Fruit fly (Drosophila melanogaster): ENCODE results near the gene CG4080.

The CG4080 gene

DNA sequence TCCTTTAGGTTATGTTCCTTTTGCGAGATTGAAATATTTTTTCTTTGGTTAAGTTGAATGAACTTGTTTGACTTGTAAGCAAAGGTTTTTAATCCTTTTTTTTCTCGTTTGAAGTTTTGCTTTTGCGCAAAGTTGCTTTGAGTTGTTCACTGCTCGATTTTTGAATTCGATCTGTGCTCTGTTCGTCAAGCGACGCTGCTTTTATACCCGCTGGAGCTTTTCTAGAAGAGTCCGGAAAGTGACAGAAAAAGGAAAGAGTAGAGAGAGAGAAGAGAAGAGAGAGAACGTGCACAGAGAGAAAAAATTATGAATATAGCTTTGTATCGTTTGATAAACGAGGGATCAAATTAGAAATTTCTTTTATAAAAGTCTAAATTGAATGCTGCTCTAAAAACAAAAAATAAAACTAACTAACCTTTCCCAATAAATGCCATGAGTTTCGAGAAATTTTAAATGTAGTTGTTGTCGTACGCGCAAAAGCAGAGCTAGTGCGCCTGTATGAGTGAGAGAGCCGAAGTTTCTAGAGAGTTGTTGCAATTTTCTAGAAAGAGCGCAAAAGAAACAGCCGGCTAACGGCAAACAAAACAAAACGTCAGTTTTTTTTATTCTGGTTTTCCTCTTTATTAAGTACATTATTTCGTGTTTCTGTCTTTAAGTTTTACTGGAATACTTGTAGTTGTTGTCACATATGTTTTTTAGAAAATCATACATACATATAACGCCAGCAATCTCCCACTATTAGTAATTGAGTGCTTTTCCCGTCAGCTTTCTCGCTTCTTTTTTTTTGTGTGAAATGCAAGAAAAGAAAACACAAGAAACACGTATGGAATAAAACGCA is 21.6 kb downstream of the CG4080 start, which contains the start of gene Hsp26 (continued):
- TF ChIP-seq CG32532 (GFP tag; IDR thresholded peaks at IDR 0.05) (peak; percentile 90), jigr1 (GFP tag; IDR thresholded peaks at IDR 0.05) (0 out of 3 replicates have a peak, but pooled peaks have one; percentile 9), Side (GFP tag; optimal IDR thresholded peaks at IDR 0.05) (peak; percentile 90), CG14860 (GFP tag; IDR thresholded peaks at IDR 0.05; ENCODE audit: partially characterized antibody) (no peak), disco-r (GFP tag; optimal IDR thresholded peaks at IDR 0.05) (peak; percentile 83), psq (GFP tag; optimal IDR thresholded peaks at IDR 0.05) (peak; percentile 64), Rfx (GFP tag; IDR thresholded peaks at IDR 0.05) (peak; percentile 83), CG10543 (GFP tag; optimal IDR thresholded peaks at IDR 0.05) (peak; percentile 9), yki (optimal IDR thresholded peaks at IDR 0.05) (peak; percentile 10), CG11456 (GFP tag; IDR thresholded peaks at IDR 0.05) (peak; percentile 61; the same call in 1 of the 3 replicates), CG1792 (GFP tag; optimal IDR thresholded peaks at IDR 0.05) (peak; percentile 78), Dad (GFP tag; optimal IDR thresholded peaks at IDR 0.05) (peak; percentile 58), Jarid2 (GFP tag; optimal IDR thresholded peaks at IDR 0.05) (peak; percentile 75), CG11085 (GFP tag; IDR thresholded peaks at IDR 0.05) (0 out of 2 replicates have a peak, but pooled peaks have one; percentile 23), Nf-YB (GFP tag; optimal IDR thresholded peaks at IDR 0.05) (peak; percentile 63), lola (GFP tag; optimal IDR thresholded peaks at IDR 0.05) (peak in 1 of 3 experiments; percentile 76), CG18476 (GFP tag; optimal IDR thresholded peaks at IDR 0.05) (peak; percentile 74), CG42726 (GFP tag; IDR thresholded peaks at IDR 0.05; ENCODE audit: partially characterized antibody) (no peak), CG11723 (GFP tag; optimal IDR thresholded peaks at IDR 0.05) (peak; percentile 59), caup (GFP tag; optimal IDR thresholded peaks at IDR 0.05; ENCODE audit: severe bottlenecking) (peak; percentile 83), Xrp1 (GFP tag; IDR thresholded peaks at IDR 0.05) (peak; percentile 91), CG12942 (GFP tag; optimal IDR thresholded peaks at IDR 0.05) (peak; percentile 77), hkb (optimal IDR thresholded peaks at IDR 0.05) (no peak), hkb (GFP tag; IDR thresholded peaks at IDR 0.05) (peak; percentile 94), CG8924 (tag; optimal IDR thresholded peaks at IDR 0.05) (peak; percentile 87), CG8359 (GFP tag; optimal IDR thresholded peaks at IDR 0.05; ENCODE audit: borderline replicate concordance) (peak; percentile 34), CG10147 (GFP tag; optimal IDR thresholded peaks at IDR 0.05) (peak; percentile 74), chm (GFP tag; IDR thresholded peaks at IDR 0.05) (peak; percentile 94), CG1233 (GFP tag; optimal IDR thresholded peaks at IDR 0.05) (peak; percentile 78), CG13894 (tag; optimal IDR thresholded peaks at IDR 0.05) (peak; percentile 19), CG2116 (GFP tag; optimal IDR thresholded peaks at IDR 0.05) (peak; percentile 54), sqz (GFP tag; optimal IDR thresholded peaks at IDR 0.05) (peak; percentile 58), ase (GFP tag; IDR thresholded peaks at IDR 0.05) (peak; percentile 78), Hand (GFP tag; optimal IDR thresholded peaks at IDR 0.05) (peak; percentile 87), Drgx (GFP tag; IDR thresholded peaks at IDR 0.05) (peak; percentile 96), emc (GFP tag; optimal IDR thresholded peaks at IDR 0.05) (peak; percentile 55), slp2 (GFP tag; optimal IDR thresholded peaks at IDR 0.05) (peak; percentile 75), Hmx (GFP tag; optimal IDR thresholded peaks at IDR 0.05) (peak; percentile 55), Ada2b (GFP tag; IDR thresholded peaks at IDR 0.05) (peak; percentile 84), CG8944 (GFP tag; optimal IDR thresholded peaks at IDR 0.05) (peak; percentile 82), CG12391 (tag; optimal IDR thresholded peaks at IDR 0.05) (peak; percentile 90), Trl (optimal IDR thresholded peaks at IDR 0.05) (peak; percentile 81 to 97), Trl (GFP tag; optimal IDR thresholded peaks at IDR 0.05) (peak; percentile 94), CG8089 (GFP tag; optimal IDR thresholded peaks at IDR 0.05) (peak; percentile 79), CG12769 (tag; optimal IDR thresholded peaks at IDR 0.05) (peak; percentile 62), CG4328 (GFP tag; optimal IDR thresholded peaks at IDR 0.05) (peak; percentile 13), CG11247 (GFP tag; IDR thresholded peaks at IDR 0.05) (peak; percentile 62), CG18011 (GFP tag; optimal IDR thresholded peaks at IDR 0.05) (peak; percentile 62), bbx (GFP tag; IDR thresholded peaks at IDR 0.05; ENCODE audit: partially characterized antibody) (no peak; the same call in 1 of the 2 replicates)

All from whole organism, embryonic.